Fruit fly (Drosophila melanogaster): ENCODE results near the gene ranshi.
A peak's percentile ranks its signal among the peaks of the same experiment; 100 is the strongest.

The ranshi gene

DNA sequence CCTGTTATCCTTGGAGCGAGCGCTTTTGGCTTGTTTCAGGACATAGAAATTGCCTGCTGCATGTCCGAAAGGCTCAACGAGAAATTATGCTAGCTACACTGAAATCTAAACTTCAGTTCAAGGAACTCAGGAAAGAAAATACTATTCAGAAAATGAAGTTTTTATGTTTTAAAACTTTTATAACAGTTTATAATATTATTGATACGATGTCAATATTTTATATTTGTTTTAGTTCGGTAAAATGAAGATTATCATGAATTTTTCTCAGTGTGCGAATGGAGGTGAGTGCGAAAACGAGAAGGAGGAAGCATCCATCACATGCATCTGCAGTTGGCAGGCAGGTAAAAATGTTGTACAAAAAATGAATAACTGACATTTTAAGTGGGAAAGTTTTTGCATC, 16.9 kb upstream of the ranshi start (continued):
- TF ChIP-seq achi (GFP tag; optimal IDR thresholded peaks at IDR 0.05): peak; percentile 84
- peak; percentile 51 for TF ChIP-seq fd85E (GFP tag; optimal IDR thresholded peaks at IDR 0.05)
- peak; percentile 85 for TF ChIP-seq net (GFP tag; optimal IDR thresholded peaks at IDR 0.05)
- TF ChIP-seq fkh (GFP tag; optimal IDR thresholded peaks at IDR 0.05): no peak
- TF ChIP-seq Hr4 (GFP tag; optimal IDR thresholded peaks at IDR 0.05): peak; percentile 88
- peak; percentile 85 for TF ChIP-seq topi (GFP tag; optimal IDR thresholded peaks at IDR 0.05)
- peak; percentile 69 for TF ChIP-seq CG7368 (GFP tag; optimal IDR thresholded peaks at IDR 0.05)
- peak; percentile 59 for TF ChIP-seq CG1621 (tag; optimal IDR thresholded peaks at IDR 0.05)

DNA sequence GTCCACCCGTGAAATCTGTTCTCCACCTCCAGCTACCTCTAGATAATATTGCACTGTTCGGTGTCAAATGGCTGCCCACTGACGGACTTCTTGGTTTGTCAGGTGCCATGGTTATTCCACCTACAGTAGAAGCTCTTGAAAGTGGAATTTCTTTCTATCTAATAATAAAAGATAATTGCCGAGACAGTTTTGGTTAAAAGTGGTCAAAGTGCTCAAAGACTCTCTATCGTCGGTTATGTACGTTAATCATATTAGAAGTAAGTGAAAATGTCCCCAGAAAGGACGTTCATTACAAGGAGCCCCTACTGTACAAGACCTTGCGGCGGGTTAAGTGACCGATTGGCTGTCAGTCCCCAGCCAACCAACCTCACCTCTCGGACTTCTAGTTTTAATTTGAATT, 14.7 kb upstream of the ranshi start:
- peak; percentile 40 for TF ChIP-seq achi (GFP tag; optimal IDR thresholded peaks at IDR 0.05)
- peak; percentile 43 for TF ChIP-seq Eip75B (GFP tag; optimal IDR thresholded peaks at IDR 0.05)
- TF ChIP-seq Ets96B (tag; optimal IDR thresholded peaks at IDR 0.05): peak; percentile 20
- peak; percentile 72; the same call in 2 of the 3 replicates for TF ChIP-seq eg (GFP tag; IDR thresholded peaks at IDR 0.05)
- TF ChIP-seq spab (GFP tag; optimal IDR thresholded peaks at IDR 0.05): peak; percentile 2
- peak; percentile 50 for TF ChIP-seq Hr4 (GFP tag; optimal IDR thresholded peaks at IDR 0.05)
- TF ChIP-seq CG3919 (GFP tag; optimal IDR thresholded peaks at IDR 0.05): peak; percentile 54
- peak; percentile 30 for TF ChIP-seq Eip78C (GFP tag)
- no peak for TF ChIP-seq CG3032 (tag; optimal IDR thresholded peaks at IDR 0.05)
- TF ChIP-seq CG6854 (GFP tag; optimal IDR thresholded peaks at IDR 0.05): no peak
- peak; percentile 61 for TF ChIP-seq Smox (GFP tag; optimal IDR thresholded peaks at IDR 0.05)
- peak; percentile 69 for TF ChIP-seq Met (GFP tag; optimal IDR thresholded peaks at IDR 0.05)
- peak; percentile 84 for TF ChIP-seq svp (GFP tag)
- peak; percentile 4 for TF ChIP-seq CG6276 (GFP tag; optimal IDR thresholded peaks at IDR 0.05)
- peak; percentile 63 for TF ChIP-seq CG15336 (GFP tag; IDR thresholded peaks at IDR 0.05)
- TF ChIP-seq salr (GFP tag; optimal IDR thresholded peaks at IDR 0.05): no peak
- TF ChIP-seq CG31627 (GFP tag; optimal IDR thresholded peaks at IDR 0.05): peak; percentile 60
- TF ChIP-seq Sox14 (GFP tag; optimal IDR thresholded peaks at IDR 0.05): peak; percentile 73
- TF ChIP-seq OdsH (GFP tag; optimal IDR thresholded peaks at IDR 0.05): peak; percentile 38
- TF ChIP-seq CG11762 (GFP tag; optimal IDR thresholded peaks at IDR 0.05; ENCODE audit: insufficient read depth): peak; percentile 2
- TF ChIP-seq CG11902 (GFP tag; optimal IDR thresholded peaks at IDR 0.05): peak; percentile 31
- peak; percentile 54 for TF ChIP-seq vri (GFP tag; optimal IDR thresholded peaks at IDR 0.05)
- peak; percentile 71 for TF ChIP-seq Hr39 (GFP tag; optimal IDR thresholded peaks at IDR 0.05)
- peak; percentile 35 for TF ChIP-seq Ets21C (GFP tag; optimal IDR thresholded peaks at IDR 0.05)
- peak; percentile 64 for TF ChIP-seq Sox102F (GFP tag; optimal IDR thresholded peaks at IDR 0.05)
- TF ChIP-seq net (GFP tag; optimal IDR thresholded peaks at IDR 0.05): peak; percentile 18
- peak; percentile 51 for TF ChIP-seq lz (GFP tag; optimal IDR thresholded peaks at IDR 0.05)
- peak; percentile 41 for TF ChIP-seq CG34406 (GFP tag; optimal IDR thresholded peaks at IDR 0.05)
- no peak for TF ChIP-seq fd85E (GFP tag; optimal IDR thresholded peaks at IDR 0.05)
- TF ChIP-seq CG11294 (GFP tag; IDR thresholded peaks at IDR 0.05): peak; percentile 38; the same call in 1 of the 2 replicates
- TF ChIP-seq Lpt (GFP tag; optimal IDR thresholded peaks at IDR 0.05): no peak
- TF ChIP-seq CG7368 (GFP tag; optimal IDR thresholded peaks at IDR 0.05): no peak
- peak; percentile 40 for TF ChIP-seq topi (GFP tag; optimal IDR thresholded peaks at IDR 0.05)
- no peak; the same call in 1 of the 2 replicates for TF ChIP-seq Gug (GFP tag; IDR thresholded peaks at IDR 0.05)
- TF ChIP-seq fkh (GFP tag; optimal IDR thresholded peaks at IDR 0.05): no peak
- peak; percentile 41 for TF ChIP-seq CG8632 (GFP tag; optimal IDR thresholded peaks at IDR 0.05)
- TF ChIP-seq CG10669 (GFP tag; optimal IDR thresholded peaks at IDR 0.05): peak; percentile 1
- peak; percentile 50 for TF ChIP-seq pdm3 (GFP tag; optimal IDR thresholded peaks at IDR 0.05)
- peak; percentile 47 for TF ChIP-seq cyc (GFP tag; optimal IDR thresholded peaks at IDR 0.05)
- peak; percentile 70 for TF ChIP-seq CG6163 (GFP tag; IDR thresholded peaks at IDR 0.05)
- peak; percentile 59 for TF ChIP-seq CG6792 (GFP tag; optimal IDR thresholded peaks at IDR 0.05)
- peak; percentile 37 for TF ChIP-seq CG10631 (GFP tag; optimal IDR thresholded peaks at IDR 0.05)
- TF ChIP-seq CG8119 (GFP tag; IDR thresholded peaks at IDR 0.05): peak; percentile 44; the same call in 1 of the 3 replicates
- peak; percentile 48 for TF ChIP-seq CG32006 (GFP tag; optimal IDR thresholded peaks at IDR 0.05)
- TF ChIP-seq Sox15 (GFP tag; optimal IDR thresholded peaks at IDR 0.05): peak; percentile 23
- peak; percentile 17 for TF ChIP-seq acj6 (GFP tag; optimal IDR thresholded peaks at IDR 0.05)
- TF ChIP-seq Blimp-1 (GFP tag; optimal IDR thresholded peaks at IDR 0.05): no peak
- no peak for TF ChIP-seq CG4318 (GFP tag; optimal IDR thresholded peaks at IDR 0.05)
- peak; percentile 62 for TF ChIP-seq esn (GFP tag; optimal IDR thresholded peaks at IDR 0.05)

Measured in whole organism, prepupa.